Worm (Caenorhabditis elegans): ENCODE results near the gene T19D7.6.

ce11 chrX:691613-692012 lies 21.0 kb upstream of the T19D7.6 start, which contains the start of gene ncam-1:
- TF ChIP-seq nhr-76 (tag; optimal IDR thresholded peaks at IDR 0.05) (no peak), blmp-1 (tag; optimal IDR thresholded peaks at IDR 0.05) (no peak), mls-2 (tag; optimal IDR thresholded peaks at IDR 0.05) (no peak), snpc-4 (tag; optimal IDR thresholded peaks at IDR 0.05) (no peak), nhr-12 (tag; optimal IDR thresholded peaks at IDR 0.05) (no peak), ztf-11 (tag; optimal IDR thresholded peaks at IDR 0.05) (no peak), zip-8 (tag; optimal IDR thresholded peaks at IDR 0.05) (no peak), mab-5 (tag; optimal IDR thresholded peaks at IDR 0.05) (no peak), unc-120 (tag; optimal IDR thresholded peaks at IDR 0.05; ENCODE audit: poor library complexity, severe bottlenecking) (no peak), lin-13 (tag; optimal IDR thresholded peaks at IDR 0.05) (no peak)

All from whole organism, mixed stage, embryonic.